Fruit fly (Drosophila melanogaster) whole organism, embryonic: Measurements from ENCODE around the gene mon2.
A peak's percentile ranks its signal among the peaks of the same experiment; 100 is the strongest.

Experiments used
- Adf1 ChIP-seq: fragments of 200-800 bp; sonication (Bioruptor generic); IDR thresholded peaks from 2 replicates; pipeline ENCODE4 v1.3.6; 2022; ENCODE audit warnings: missing biosample characterization, missing genetic modification characterization
- Atf6 ChIP-seq: fragments of 200-800 bp; sonication (Bioruptor generic); IDR thresholded peaks from 2 replicates; pipeline ENCODE4 v1.3.6; 2022; ENCODE audit warnings: missing biosample characterization, missing genetic modification characterization
- CG10147 ChIP-seq: fragments of 200-800 bp; sonication (Bioruptor generic); optimal IDR thresholded peaks from 2 replicates; lab custom pipeline; 2019; ENCODE audit warnings: missing biosample characterization, mild to moderate bottlenecking, missing genetic modification characterization, moderate library complexity
- CG11504 ChIP-seq: fragments of 200-800 bp; sonication (Bioruptor generic); optimal IDR thresholded peaks from 3 replicates; lab custom pipeline; 2019; ENCODE audit warnings: missing biosample characterization, mild to moderate bottlenecking, missing genetic modification characterization, moderate library complexity
- CG12744 ChIP-seq: fragments of 200-800 bp; sonication (Bioruptor generic); optimal IDR thresholded peaks from 2 replicates; lab custom pipeline; 2016; ENCODE audit warnings: missing biosample characterization, missing genetic modification characterization
- CG14050 ChIP-seq: fragments of 200-800 bp; sonication (Bioruptor generic); IDR thresholded peaks from 3 replicates; pipeline ENCODE4 v1.3.6; 2022; ENCODE audit warnings: missing biosample characterization, missing genetic modification characterization
- CG14667 ChIP-seq: fragments of 200-800 bp; sonication (Bioruptor generic); IDR thresholded peaks from 2 replicates; pipeline ENCODE4 v1.3.6; 2022; ENCODE audit warnings: missing biosample characterization, missing genetic modification characterization
- CG15601 ChIP-seq: fragments of 200-800 bp; sonication (Bioruptor generic); optimal IDR thresholded peaks from 3 replicates; lab custom pipeline; 2019; ENCODE audit warnings: missing biosample characterization, mild to moderate bottlenecking, missing genetic modification characterization, moderate library complexity
- CG17359 ChIP-seq: fragments of 200-800 bp; sonication (Bioruptor generic); optimal IDR thresholded peaks from 3 replicates; lab custom pipeline; 2018; ENCODE audit warnings: missing biosample characterization, mild to moderate bottlenecking, missing genetic modification characterization, moderate library complexity
- CG2875 ChIP-seq: fragments of 200-800 bp; sonication (Bioruptor generic); optimal IDR thresholded peaks from 2 replicates; lab custom pipeline; 2017; ENCODE audit warnings: missing biosample characterization, mild to moderate bottlenecking, missing genetic modification characterization, missing genetic modification reagents
- CG2889 ChIP-seq: fragments of 200-800 bp; sonication (Bioruptor generic); IDR thresholded peaks from 3 replicates; pipeline ENCODE4 v1.3.6; 2022; ENCODE audit warnings: missing biosample characterization, missing genetic modification characterization
- CG31388 ChIP-seq: fragments of 200-800 bp; sonication (Bioruptor generic); optimal IDR thresholded peaks from 2 replicates; lab custom pipeline; 2016; ENCODE audit warnings: missing biosample characterization, missing genetic modification characterization
- CG3838 ChIP-seq: fragments of 200-800 bp; sonication (Bioruptor generic); optimal IDR thresholded peaks from 3 replicates; lab custom pipeline; 2016; ENCODE audit warnings: missing biosample characterization, missing genetic modification characterization
- CG4404 ChIP-seq: fragments of 200-800 bp; sonication (Bioruptor generic); IDR thresholded peaks from 2 replicates; pipeline ENCODE4 v1.3.6; 2022; ENCODE audit warnings: missing biosample characterization, missing genetic modification characterization
- CG5180 ChIP-seq: fragments of 200-800 bp; sonication (Bioruptor generic); optimal IDR thresholded peaks from 3 replicates; lab custom pipeline; 2017; ENCODE audit warnings: missing biosample characterization, missing genetic modification characterization, mild to moderate bottlenecking, moderate library complexity, missing genetic modification reagents
- CG6689 ChIP-seq: fragments of 200-800 bp; sonication (Bioruptor generic); IDR thresholded peaks from 2 replicates; pipeline ENCODE4 v1.3.6; 2022; ENCODE audit warnings: missing biosample characterization, missing genetic modification characterization
- CG7271 ChIP-seq: fragments of 200-800 bp; sonication (Bioruptor generic); optimal IDR thresholded peaks from 2 replicates; lab custom pipeline; 2018; ENCODE audit warnings: missing biosample characterization, mild to moderate bottlenecking, missing genetic modification characterization, moderate library complexity
- CG8478 ChIP-seq: fragments of >200 bp; optimal IDR thresholded peaks from 2 replicates; lab custom pipeline; 2018
- CTCF ChIP-seq: fragments of 200-800 bp; sonication (Bioruptor generic); optimal IDR thresholded peaks from 2 replicates; lab custom pipeline; 2017; ENCODE audit warnings: missing biosample characterization, mild to moderate bottlenecking, missing genetic modification characterization, moderate library complexity
- Chrac-16 ChIP-seq: fragments of 200-800 bp; sonication (Bioruptor generic); optimal IDR thresholded peaks from 3 replicates; lab custom pipeline; 2016; ENCODE audit warnings: missing biosample characterization, missing genetic modification characterization
- E2f1 ChIP-seq: fragments of 200-800 bp; sonication (Bioruptor generic); IDR thresholded peaks from 2 replicates; pipeline ENCODE4 v1.3.6; 2022; ENCODE audit warnings: missing biosample characterization, missing genetic modification characterization
- Eip74EF ChIP-seq, 2 experiments: fragments of 200-800 bp in 1 of 2; fragments of >200 bp in 1 of 2; sonication (Bioruptor generic) in 1 of 2; optimal IDR thresholded peaks; 2 replicates each; lab custom pipeline; 2017 to 2019; ENCODE audit warnings: missing biosample characterization in 2 of 2, missing genetic modification characterization in 2 of 2, mild to moderate bottlenecking in 1 of 2, moderate library complexity in 1 of 2
- GATAe ChIP-seq: fragments of 200-800 bp; sonication (Bioruptor generic); conservative IDR thresholded peaks from 2 replicates; pipeline ENCODE4 v1.3.6; 2022; ENCODE audit warnings: missing biosample characterization, missing genetic modification characterization
- Hand ChIP-seq: fragments of 200-800 bp; sonication (Bioruptor generic); optimal IDR thresholded peaks from 2 replicates; lab custom pipeline; 2017; ENCODE audit warnings: mild to moderate bottlenecking, missing biosample characterization, missing genetic modification reagents, missing genetic modification characterization
- Myb ChIP-seq: fragments of 200-800 bp; sonication (Bioruptor generic); optimal IDR thresholded peaks from 2 replicates; lab custom pipeline; 2016; ENCODE audit warnings: missing biosample characterization, missing genetic modification characterization
- Ssrp ChIP-seq: fragments of 200-800 bp; sonication (Bioruptor generic); optimal IDR thresholded peaks from 2 replicates; lab custom pipeline; 2018; ENCODE audit warnings: missing biosample characterization, mild to moderate bottlenecking, missing genetic modification characterization, moderate library complexity
- Tbp ChIP-seq: fragments of >200 bp; optimal IDR thresholded peaks from 2 replicates; lab custom pipeline; 2018; ENCODE audit warnings: missing biosample characterization, missing genetic modification characterization
- Xrp1 ChIP-seq: fragments of 200-800 bp; sonication (Bioruptor generic); IDR thresholded peaks from 2 replicates; pipeline ENCODE4 v1.3.6; 2022; ENCODE audit warnings: missing biosample characterization, missing genetic modification characterization
- YL-1 ChIP-seq: fragments of 200-800 bp; sonication (Bioruptor generic); optimal IDR thresholded peaks from 3 replicates; lab custom pipeline; 2017; ENCODE audit warnings: missing biosample characterization, mild to moderate bottlenecking, missing genetic modification characterization
- ac ChIP-seq: fragments of 200-800 bp; sonication (Bioruptor generic); optimal IDR thresholded peaks from 3 replicates; lab custom pipeline; 2017; ENCODE audit warnings: missing biosample characterization, mild to moderate bottlenecking, missing genetic modification characterization
- al ChIP-seq: fragments of 200-800 bp; sonication (Bioruptor generic); IDR thresholded peaks from 2 replicates; pipeline ENCODE4 v1.3.6; 2022; ENCODE audit warnings: missing biosample characterization, missing genetic modification characterization
- bcd ChIP-seq: fragments of 200-800 bp; sonication (Bioruptor generic); optimal IDR thresholded peaks from 2 replicates; lab custom pipeline; 2017; ENCODE audit warnings: missing biosample characterization, mild to moderate bottlenecking, missing genetic modification characterization
- bowl ChIP-seq: fragments of 200-800 bp; sonication (Bioruptor generic); IDR thresholded peaks from 2 replicates; pipeline ENCODE4 v1.3.6; 2022; ENCODE audit warnings: missing biosample characterization, missing genetic modification characterization
- br ChIP-seq: fragments of >200 bp; optimal IDR thresholded peaks from 2 replicates; lab custom pipeline; 2017
- chif ChIP-seq, 2 experiments: fragments of 200-800 bp; sonication (Bioruptor generic); optimal IDR thresholded peaks; 3 replicates each; lab custom pipeline; 2016; ENCODE audit warnings: missing biosample characterization in 2 of 2, missing genetic modification characterization in 2 of 2
- chinmo ChIP-seq: fragments of 200-800 bp; sonication (Bioruptor generic); IDR thresholded peaks from 4 replicates; pipeline ENCODE4 v1.3.6; 2022; ENCODE audit warnings: missing biosample characterization, missing genetic modification characterization; ENCODE audit not compliant: partially characterized antibody
- dmrt11E ChIP-seq: fragments of 200-800 bp; sonication (Bioruptor generic); optimal IDR thresholded peaks from 3 replicates; lab custom pipeline; 2018; ENCODE audit warnings: missing biosample characterization, mild to moderate bottlenecking, missing genetic modification characterization, moderate library complexity
- en ChIP-seq: fragments of 200-800 bp; sonication (Bioruptor generic); optimal IDR thresholded peaks from 2 replicates; lab custom pipeline; 2016; ENCODE audit warnings: missing biosample characterization, missing genetic modification characterization
- hb ChIP-seq: fragments of 200-800 bp; sonication (Bioruptor generic); IDR thresholded peaks from 3 replicates; pipeline ENCODE4 v1.3.6; 2022; ENCODE audit warnings: missing biosample characterization, missing genetic modification characterization; ENCODE audit not compliant: partially characterized antibody
- kah ChIP-seq: fragments of 200-800 bp; sonication (Bioruptor generic); optimal IDR thresholded peaks from 2 replicates; lab custom pipeline; 2018; ENCODE audit warnings: missing biosample characterization, mild to moderate bottlenecking, missing genetic modification characterization
- lbe ChIP-seq: fragments of 200-800 bp; sonication (Bioruptor generic); optimal IDR thresholded peaks from 2 replicates; lab custom pipeline; 2016; ENCODE audit warnings: missing biosample characterization, mild to moderate bottlenecking, missing genetic modification characterization
- nom ChIP-seq: fragments of 200-800 bp; sonication (Bioruptor generic); optimal IDR thresholded peaks from 2 replicates; lab custom pipeline; 2017; ENCODE audit warnings: missing biosample characterization, missing genetic modification characterization, mild to moderate bottlenecking, moderate library complexity, missing genetic modification reagents
- org-1 ChIP-seq: fragments of 200-800 bp; sonication (Bioruptor generic); optimal IDR thresholded peaks from 2 replicates; lab custom pipeline; 2017; ENCODE audit warnings: missing biosample characterization, missing genetic modification characterization
- sc ChIP-seq, 3 experiments: fragments of >200 bp in 2 of 3; fragments of 200-800 bp in 1 of 3; sonication (Bioruptor generic) in 1 of 3; optimal IDR thresholded peaks; 2 replicates in 2 of 3; 3 replicates in 1 of 3; lab custom pipeline; 2017; ENCODE audit warnings: mild to moderate bottlenecking in 1 of 3, missing biosample characterization in 1 of 3, missing genetic modification characterization in 1 of 3, missing genetic modification reagents in 1 of 3
- slbo ChIP-seq: fragments of 200-800 bp; sonication (Bioruptor generic); IDR thresholded peaks from 2 replicates; pipeline ENCODE4 v1.3.6; 2022; ENCODE audit warnings: missing biosample characterization, missing genetic modification characterization
- tap ChIP-seq: fragments of 200-800 bp; optimal IDR thresholded peaks from 3 replicates; lab custom pipeline; 2019; ENCODE audit warnings: missing biosample characterization, mild to moderate bottlenecking, missing genetic modification characterization, moderate library complexity
- trh ChIP-seq: fragments of 200-800 bp; sonication (Bioruptor generic); optimal IDR thresholded peaks from 2 replicates; lab custom pipeline; 2016; ENCODE audit warnings: missing biosample characterization, missing genetic modification characterization
- wor ChIP-seq: fragments of 200-800 bp; sonication (Bioruptor generic); IDR thresholded peaks from 2 replicates; pipeline ENCODE4 v1.3.6; 2022; ENCODE audit warnings: missing biosample characterization, missing genetic modification characterization
- z ChIP-seq: fragments of 200-800 bp; sonication (Bioruptor generic); IDR thresholded peaks from 3 replicates; pipeline ENCODE4 v1.3.6; 2022; ENCODE audit warnings: missing biosample characterization, missing genetic modification characterization
- zen2 ChIP-seq: fragments of 200-800 bp; sonication (Bioruptor generic); IDR thresholded peaks from 3 replicates; pipeline ENCODE4 v1.3.6; 2022; ENCODE audit warnings: missing biosample characterization, missing genetic modification characterization; ENCODE audit not compliant: partially characterized antibody

mon2 gene

DNA sequence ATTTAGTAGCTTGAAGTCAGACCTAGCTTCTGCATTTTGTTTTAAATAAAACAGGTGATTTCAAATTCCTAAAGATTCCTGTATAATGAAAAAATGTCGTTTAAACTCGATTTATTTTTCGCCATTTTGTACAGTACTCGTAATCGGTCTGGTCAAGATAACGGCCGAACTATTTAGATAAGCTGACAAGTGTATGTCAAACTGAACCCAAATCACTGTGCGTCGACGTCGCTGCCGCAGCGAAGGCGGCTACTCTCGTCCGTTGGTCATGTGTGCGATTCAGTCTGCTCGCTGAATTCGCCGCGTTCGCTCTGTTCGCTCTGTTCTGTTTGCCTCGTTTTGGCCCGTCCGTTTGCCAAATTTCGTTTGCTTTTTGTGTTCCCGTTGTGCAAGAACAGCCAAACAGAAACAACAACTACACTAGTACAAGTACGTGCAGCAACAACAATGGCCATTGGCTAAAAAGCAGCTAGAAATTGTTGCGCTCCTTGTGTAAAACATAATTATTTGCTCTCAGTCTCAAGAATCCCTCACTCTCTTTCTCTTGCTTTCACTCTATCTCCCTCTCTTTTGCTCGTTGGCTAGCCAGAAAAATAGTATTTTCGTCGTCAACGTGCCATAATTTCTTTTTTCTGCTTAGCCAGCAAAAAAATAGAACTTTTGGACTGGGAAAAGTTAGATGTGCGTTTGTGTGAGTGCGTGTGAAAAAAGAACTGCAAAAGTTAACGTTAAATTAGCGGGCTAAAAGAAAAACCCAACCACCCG is 35.6 kb downstream of the mon2 start (continued):
- TF ChIP-seq Hand (GFP tag; lab: Kevin White, UChicago), result peak; percentile 41
- TF ChIP-seq en, result no peak
- TF ChIP-seq tap (tag; lab: Kevin White, UChicago), result no peak
- no peak for TF ChIP-seq Tbp (GFP tag; lab: Kevin White, UChicago)
- no peak for TF ChIP-seq Chrac-16 (GFP tag; lab: Kevin White, UChicago)
- TF ChIP-seq z (GFP tag; lab: Robert Waterston, UW), result 0 out of 3 replicates have a peak, but pooled peaks have one; percentile 26
- TF ChIP-seq nom (GFP tag; lab: Kevin White, UChicago), result no peak
- TF ChIP-seq trh (GFP tag; lab: Kevin White, UChicago), result no peak
- peak; percentile 78 for TF ChIP-seq GATAe (GFP tag; lab: Robert Waterston, UW)
- no peak for TF ChIP-seq al (GFP tag; lab: Robert Waterston, UW)
- peak; percentile 91 for TF ChIP-seq Adf1 (GFP tag; lab: Robert Waterston, UW)
- TF ChIP-seq E2f1 (GFP tag; lab: Robert Waterston, UW), result no peak
- no peak for TF ChIP-seq bowl (GFP tag; lab: Robert Waterston, UW)
- no peak for TF ChIP-seq CG2875 (GFP tag; lab: Kevin White, UChicago)
- TF ChIP-seq CG5180 (GFP tag; lab: Kevin White, UChicago), result no peak
- no peak for TF ChIP-seq CG4404 (GFP tag; lab: Robert Waterston, UW)
- TF ChIP-seq kah (GFP tag; lab: Kevin White, UChicago), result no peak
- TF ChIP-seq CG14050 (GFP tag; lab: Robert Waterston, UW), result no peak
- TF ChIP-seq chinmo (GFP tag; lab: Robert Waterston, UW), result 0 out of 4 replicates have a peak, but pooled peaks have one; percentile 64
- TF ChIP-seq CG6689 (GFP tag; lab: Robert Waterston, UW), result no peak
- TF ChIP-seq wor (GFP tag; lab: Robert Waterston, UW), result no peak
- peak; percentile 49; the same call in 1 of the 2 replicates for TF ChIP-seq Atf6 (GFP tag; lab: Robert Waterston, UW)
- TF ChIP-seq CG11504, result peak; percentile 16
- no peak for TF ChIP-seq CG7271 (tag; lab: Kevin White, UChicago)
- no peak for TF ChIP-seq CG2889 (GFP tag; lab: Robert Waterston, UW)
- no peak for TF ChIP-seq chif (GFP tag; optimal IDR thresholded peaks at IDR 0.05; lab: Kevin White, UChicago)
- no peak for TF ChIP-seq CTCF
- TF ChIP-seq CG15601 (tag; lab: Kevin White, UChicago), result no peak
- no peak for TF ChIP-seq slbo (GFP tag; lab: Robert Waterston, UW)
- no peak for TF ChIP-seq Ssrp (tag; lab: Kevin White, UChicago)
- no peak for TF ChIP-seq sc (optimal IDR thresholded peaks at IDR 0.05; lab: Kevin White, UChicago)
- TF ChIP-seq sc (GFP tag; optimal IDR thresholded peaks at IDR 0.05; lab: Kevin White, UChicago), result no peak
- TF ChIP-seq ac (GFP tag; lab: Kevin White, UChicago), result no peak
- TF ChIP-seq br (lab: Kevin White, UChicago), result no peak
- no peak for TF ChIP-seq bcd (GFP tag; lab: Kevin White, UChicago)
- TF ChIP-seq YL-1 (GFP tag; lab: Kevin White, UChicago), result no peak
- no peak for TF ChIP-seq CG10147
- TF ChIP-seq Eip74EF (GFP tag; optimal IDR thresholded peaks at IDR 0.05; lab: Kevin White, UChicago), result no peak
- TF ChIP-seq hb (GFP tag; lab: Robert Waterston, UW), result no peak
- no peak for TF ChIP-seq zen2
- TF ChIP-seq lbe (GFP tag; lab: Kevin White, UChicago), result no peak
- TF ChIP-seq Myb (GFP tag; lab: Kevin White, UChicago), result no peak
- no peak for TF ChIP-seq org-1 (GFP tag; lab: Kevin White, UChicago)
- TF ChIP-seq CG14667 (GFP tag; lab: Robert Waterston, UW), result no peak
- TF ChIP-seq CG8478 (lab: Kevin White, UChicago), result no peak
- TF ChIP-seq CG12744 (GFP tag; lab: Kevin White, UChicago), result no peak
- TF ChIP-seq CG3838 (GFP tag; lab: Kevin White, UChicago), result no peak
- no peak for TF ChIP-seq Xrp1 (GFP tag; lab: Robert Waterston, UW)
- no peak for TF ChIP-seq CG17359 (tag; lab: Kevin White, UChicago)
- no peak for TF ChIP-seq CG31388
- no peak for TF ChIP-seq dmrt11E (tag; lab: Kevin White, UChicago)
